Worm (Caenorhabditis elegans): Measurements from ENCODE around the gene str-20.

DNA sequence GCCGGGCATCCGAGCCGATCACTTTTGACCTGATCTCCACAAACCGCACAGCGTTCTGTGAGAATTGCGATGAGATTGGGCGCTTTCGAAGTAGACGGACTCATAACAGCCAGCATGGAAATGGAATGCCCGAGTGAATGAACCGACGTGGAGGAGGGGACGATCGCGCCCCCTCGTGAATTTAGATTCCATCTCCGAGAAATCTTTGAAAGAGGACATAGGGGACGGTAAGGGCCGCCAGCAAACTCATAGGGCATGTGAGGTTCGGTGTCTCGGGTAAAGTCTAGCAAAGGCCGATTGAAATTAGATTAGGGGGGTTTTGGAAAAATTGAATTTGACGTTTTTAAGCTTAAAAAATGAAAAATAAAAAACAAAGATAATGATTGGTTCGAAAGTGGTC lies 48.2 kb downstream of the str-20 start, which contains the start of gene nhr-270:
- TF ChIP-seq ama-1 (optimal IDR thresholded peaks at IDR 0.05) = no peak
- no peak for TF ChIP-seq pes-1 (GFP tag; IDR thresholded peaks at IDR 0.05)

All from whole organism, early embryonic.